Worm (Caenorhabditis elegans) whole organism, L4 larva: Measurements from ENCODE around the gene F28D1.6.
A peak's percentile ranks its signal among the peaks of the same experiment; 100 is the strongest.

Source experiments
- F37D6.2 ChIP-seq: sonication (generic microtip); optimal IDR thresholded peaks from 2 replicates; lab custom pipeline; 2016; ENCODE audit warnings: mild to moderate bottlenecking, missing genetic modification characterization, missing compliant biosample characterization
- F44E2.7 ChIP-seq: fragments of 200-800 bp; sonication (Bioruptor generic); IDR thresholded peaks from 2 replicates; pipeline ENCODE4 v2.1.2; 2022; ENCODE audit warnings: missing genetic modification characterization, missing compliant biosample characterization
- T26A8.4 ChIP-seq: fragments of 200-800 bp; sonication (Bioruptor generic); IDR thresholded peaks from 2 replicates; pipeline ENCODE4 v1.3.6; 2022; ENCODE audit warnings: missing genetic modification characterization, missing compliant biosample characterization
- Y105C5A.15 ChIP-seq: fragments of 200-800 bp; sonication (Bioruptor generic); IDR thresholded peaks from 2 replicates; pipeline ENCODE4 v1.3.6; 2022; ENCODE audit warnings: missing genetic modification characterization, missing compliant biosample characterization
- Y75B8A.6 ChIP-seq: fragments of 200-800 bp; sonication (Bioruptor generic); IDR thresholded peaks from 2 replicates; pipeline ENCODE4 v1.3.6; 2022; ENCODE audit warnings: missing genetic modification reagents, missing genetic modification characterization, missing compliant biosample characterization
- aly-2 ChIP-seq: sonication (generic microtip); optimal IDR thresholded peaks from 2 replicates; lab custom pipeline; 2018; ENCODE audit warnings: missing biosample characterization, missing genetic modification characterization
- ama-1 ChIP-seq: fragments of 150-350 bp; optimal IDR thresholded peaks from 2 replicates; lab custom pipeline; 2014; ENCODE audit warnings: inconsistent platforms, mixed read lengths
- attf-4 ChIP-seq: sonication (generic microtip); optimal IDR thresholded peaks from 3 replicates; lab custom pipeline; 2017; ENCODE audit warnings: missing biosample characterization, missing genetic modification characterization
- ceh-44 ChIP-seq: fragments of 200-800 bp; sonication (Bioruptor generic); IDR thresholded peaks from 2 replicates; pipeline ENCODE4 v1.3.6; 2022; ENCODE audit warnings: missing genetic modification reagents, missing genetic modification characterization, missing compliant biosample characterization
- ceh-62 ChIP-seq: sonication (generic microtip); optimal IDR thresholded peaks from 2 replicates; lab custom pipeline; 2017; ENCODE audit warnings: missing biosample characterization, missing genetic modification characterization
- cey-2 ChIP-seq: sonication (generic microtip); optimal IDR thresholded peaks from 3 replicates; lab custom pipeline; 2017; ENCODE audit warnings: missing genetic modification characterization, mild to moderate bottlenecking, missing compliant biosample characterization, antibody characterized with exemption, borderline replicate concordance; ENCODE audit not compliant: insufficient read depth
- ctbp-1 ChIP-seq: fragments of 200-800 bp; sonication (Bioruptor generic); IDR thresholded peaks from 2 replicates; pipeline ENCODE4 v1.3.6; 2022; ENCODE audit warnings: missing genetic modification reagents, missing genetic modification characterization, missing compliant biosample characterization
- daf-19 ChIP-seq: fragments of 200-800 bp; sonication (Bioruptor generic); conservative IDR thresholded peaks from 2 replicates; pipeline ENCODE4 v1.3.6; 2022; ENCODE audit warnings: missing genetic modification characterization, missing compliant biosample characterization
- dmd-9 ChIP-seq: fragments of 200-800 bp; sonication (Bioruptor generic); IDR thresholded peaks from 2 replicates; pipeline ENCODE4 v1.3.6; 2022; ENCODE audit warnings: missing genetic modification reagents, missing genetic modification characterization, missing compliant biosample characterization
- dve-1 ChIP-seq: sonication (generic microtip); optimal IDR thresholded peaks from 2 replicates; lab custom pipeline; 2017; ENCODE audit warnings: antibody characterized with exemption, mild to moderate bottlenecking, missing genetic modification characterization, missing compliant biosample characterization; ENCODE audit not compliant: insufficient read depth
- egl-27 ChIP-seq: sonication (generic microtip); optimal IDR thresholded peaks from 3 replicates; lab custom pipeline; 2017; ENCODE audit warnings: missing biosample characterization, missing genetic modification reagents, missing genetic modification characterization
- egl-43 ChIP-seq: fragments of 200-800 bp; sonication (Bioruptor generic); IDR thresholded peaks from 2 replicates; pipeline ENCODE4 v1.3.6; 2022; ENCODE audit warnings: missing genetic modification reagents, missing genetic modification characterization, missing compliant biosample characterization
- fkh-10 ChIP-seq: fragments of 150-350 bp; optimal IDR thresholded peaks from 2 replicates; lab custom pipeline; 2014; ENCODE audit warnings: missing biosample characterization, missing genetic modification reagents, missing genetic modification characterization
- hlh-11 ChIP-seq: fragments of 200-800 bp; sonication (Bioruptor generic); optimal IDR thresholded peaks from 2 replicates; lab custom pipeline; 2018; ENCODE audit warnings: mild to moderate bottlenecking, missing genetic modification characterization, missing compliant biosample characterization
- jun-1 ChIP-seq: fragments of 150-350 bp; optimal IDR thresholded peaks from 2 replicates; lab custom pipeline; 2014; ENCODE audit warnings: missing biosample characterization, missing genetic modification reagents, missing genetic modification characterization
- lin-1 ChIP-seq: fragments of 200-800 bp; sonication (Bioruptor generic); IDR thresholded peaks from 2 replicates; pipeline ENCODE4 v1.3.6; 2022; ENCODE audit warnings: missing genetic modification reagents, missing genetic modification characterization, missing compliant biosample characterization
- lin-13 ChIP-seq: fragments of 150-350 bp; optimal IDR thresholded peaks from 2 replicates; lab custom pipeline; 2014; ENCODE audit warnings: missing biosample characterization, missing genetic modification reagents, missing genetic modification characterization
- lin-15B ChIP-seq: fragments of 150-350 bp; sonication (generic microtip); optimal IDR thresholded peaks from 3 replicates; lab custom pipeline; 2014; ENCODE audit warnings: missing biosample characterization, missing genetic modification characterization
- lsy-2 ChIP-seq, 2 experiments: fragments of 150-350 bp in 1 of 2; sonication (generic microtip) in 1 of 2; optimal IDR thresholded peaks; 2 replicates each; lab custom pipeline; 2014 to 2017; ENCODE audit warnings: missing biosample characterization in 2 of 2, missing genetic modification characterization in 2 of 2
- madf-9 ChIP-seq: fragments of 200-800 bp; sonication (Bioruptor generic); conservative IDR thresholded peaks from 2 replicates; pipeline ENCODE4 v1.3.6; 2022; ENCODE audit warnings: missing genetic modification reagents, missing genetic modification characterization, missing compliant biosample characterization
- mdl-1 ChIP-seq, 2 experiments: fragments of 150-350 bp in 1 of 2; sonication (generic microtip) in 1 of 2; optimal IDR thresholded peaks; 2 replicates each; lab custom pipeline; 2014 to 2017; ENCODE audit warnings: missing biosample characterization in 2 of 2, missing genetic modification characterization in 2 of 2
- mes-2 ChIP-seq: sonication (generic microtip); optimal IDR thresholded peaks from 2 replicates; lab custom pipeline; 2016; ENCODE audit warnings: missing genotype, mild to moderate bottlenecking, missing genetic modification characterization, missing compliant biosample characterization; ENCODE audit not compliant: poor library complexity, severe bottlenecking
- mxl-2 ChIP-seq: fragments of 200-800 bp; sonication (Bioruptor generic); conservative IDR thresholded peaks from 2 replicates; pipeline ENCODE4 v1.3.6; 2022; ENCODE audit warnings: missing genetic modification reagents, missing genetic modification characterization, missing compliant biosample characterization
- nhr-10 ChIP-seq: fragments of 150-350 bp; optimal IDR thresholded peaks from 2 replicates; lab custom pipeline; 2014; ENCODE audit warnings: missing biosample characterization, missing genetic modification characterization
- nhr-102 ChIP-seq: sonication (generic microtip); optimal IDR thresholded peaks from 2 replicates; lab custom pipeline; 2016; ENCODE audit warnings: mild to moderate bottlenecking, missing genetic modification characterization, moderate library complexity, missing compliant biosample characterization
- nhr-11 ChIP-seq: fragments of 150-350 bp; optimal IDR thresholded peaks from 2 replicates; lab custom pipeline; 2014; ENCODE audit warnings: missing biosample characterization, missing genetic modification characterization
- nhr-25 ChIP-seq: sonication (generic microtip); optimal IDR thresholded peaks from 2 replicates; lab custom pipeline; 2017; ENCODE audit warnings: missing genetic modification characterization, mild to moderate bottlenecking, missing compliant biosample characterization, antibody characterized with exemption, moderate library complexity, borderline replicate concordance; ENCODE audit not compliant: insufficient read depth
- nhr-28 ChIP-seq: fragments of 150-350 bp; optimal IDR thresholded peaks from 2 replicates; lab custom pipeline; 2014; ENCODE audit warnings: missing biosample characterization, missing genetic modification characterization
- nhr-41 ChIP-seq: fragments of 200-800 bp; sonication (Bioruptor generic); IDR thresholded peaks from 2 replicates; pipeline ENCODE4 v1.3.6; 2022; ENCODE audit warnings: missing genetic modification reagents, missing genetic modification characterization, missing compliant biosample characterization
- nhr-76 ChIP-seq: fragments of 150-350 bp; optimal IDR thresholded peaks from 2 replicates; lab custom pipeline; 2014; ENCODE audit warnings: missing biosample characterization, missing genetic modification characterization
- nhr-77 ChIP-seq: fragments of 150-350 bp; optimal IDR thresholded peaks from 2 replicates; lab custom pipeline; 2014; ENCODE audit warnings: missing biosample characterization, missing genetic modification characterization
- saeg-2 ChIP-seq: fragments of 200-800 bp; sonication (Bioruptor generic); IDR thresholded peaks from 2 replicates; pipeline ENCODE4 v1.3.6; 2022; ENCODE audit warnings: missing genetic modification reagents, missing genetic modification characterization, missing compliant biosample characterization
- sdz-12 ChIP-seq: fragments of 200-800 bp; sonication (Bioruptor generic); optimal IDR thresholded peaks from 2 replicates; lab custom pipeline; 2018; ENCODE audit warnings: mild to moderate bottlenecking, missing genetic modification characterization, missing compliant biosample characterization
- set-16 ChIP-seq: fragments of 200-800 bp; sonication (Bioruptor generic); IDR thresholded peaks from 2 replicates; pipeline ENCODE4 v1.3.6; 2022; ENCODE audit warnings: missing genetic modification reagents, missing genetic modification characterization, missing compliant biosample characterization
- snpc-1.2 ChIP-seq: fragments of 200-800 bp; sonication (Bioruptor generic); IDR thresholded peaks from 2 replicates; pipeline ENCODE4 v1.3.6; 2022; ENCODE audit warnings: missing genetic modification reagents, missing genetic modification characterization, missing compliant biosample characterization
- snpc-4 ChIP-seq: fragments of 150-350 bp; optimal IDR thresholded peaks from 2 replicates; lab custom pipeline; 2014; ENCODE audit warnings: missing biosample characterization, missing genetic modification characterization
- spr-1 ChIP-seq: sonication (generic microtip); optimal IDR thresholded peaks from 2 replicates; lab custom pipeline; 2016; ENCODE audit warnings: mild to moderate bottlenecking, missing genetic modification characterization, missing compliant biosample characterization
- spr-3 ChIP-seq: fragments of 200-800 bp; sonication (Bioruptor generic); optimal IDR thresholded peaks from 2 replicates; lab custom pipeline; 2018; ENCODE audit warnings: mild to moderate bottlenecking, missing genetic modification characterization, missing compliant biosample characterization
- unc-62 ChIP-seq, 3 experiments: fragments of 150-350 bp in 1 of 3; sonication (generic microtip); optimal IDR thresholded peaks in 2 of 3; peaks in 1 of 3; 1 replicate in 1 of 3; 2 replicates in 2 of 3; lab custom pipeline; 2014 to 2017; ENCODE audit warnings: missing biosample characterization in 3 of 3, missing genetic modification characterization in 3 of 3, missing genetic modification reagents in 3 of 3, missing genotype in 1 of 3
- vab-7 ChIP-seq: fragments of 200-800 bp; sonication (Bioruptor generic); IDR thresholded peaks from 2 replicates; pipeline ENCODE4 v1.3.6; 2022; ENCODE audit warnings: missing genetic modification reagents, missing genetic modification characterization, missing compliant biosample characterization
- zfp-2 ChIP-seq: sonication (generic microtip); optimal IDR thresholded peaks from 2 replicates; lab custom pipeline; 2016; ENCODE audit warnings: mild to moderate bottlenecking, missing genetic modification characterization, missing compliant biosample characterization
- zfp-3 ChIP-seq: fragments of 200-800 bp; sonication (Bioruptor generic); conservative IDR thresholded peaks from 2 replicates; pipeline ENCODE4 v1.3.6; 2022; ENCODE audit warnings: missing genetic modification reagents, missing genetic modification characterization, missing compliant biosample characterization
- ztf-11 ChIP-seq: fragments of 150-350 bp; optimal IDR thresholded peaks from 2 replicates; lab custom pipeline; 2014; ENCODE audit warnings: missing biosample characterization, missing genetic modification characterization
- ztf-7 ChIP-seq: fragments of 150-350 bp; optimal IDR thresholded peaks from 2 replicates; lab custom pipeline; 2014; ENCODE audit warnings: missing biosample characterization, missing genetic modification characterization

F28D1.6 gene

ce11 chrIV:12391003-12391637 lies 6.2 kb upstream of the F28D1.6 start, which contains the start of the genes rps-23 and dpm-3 (continued):
- TF ChIP-seq lin-13 (GFP tag; lab: Kevin White, UChicago) = peak; percentile 96
- peak; percentile 96 for TF ChIP-seq ztf-7 (tag; lab: Kevin White, UChicago)
- peak; percentile 83 for TF ChIP-seq zfp-3 (GFP tag; lab: Robert Waterston, UW)
- TF ChIP-seq saeg-2 (GFP tag; lab: Robert Waterston, UW) = peak; percentile 59; the same call in 1 of the 2 replicates
- peak; percentile 94 for TF ChIP-seq dve-1 (tag; lab: Kevin White, UChicago)
- TF ChIP-seq dmd-9 (GFP tag; lab: Robert Waterston, UW) = peak; percentile 97
- TF ChIP-seq ctbp-1 (GFP tag; lab: Robert Waterston, UW) = peak; percentile 58; the same call in 1 of the 2 replicates
- TF ChIP-seq nhr-76 (tag; lab: Kevin White, UChicago) = peak; percentile 29
- TF ChIP-seq jun-1 (tag; lab: Kevin White, UChicago) = peak; percentile 51
- TF ChIP-seq egl-27 (tag; lab: Kevin White, UChicago) = no peak
- TF ChIP-seq ceh-44 (GFP tag; lab: Robert Waterston, UW) = peak; percentile 90
- peak; percentile 82 for TF ChIP-seq ama-1
- TF ChIP-seq spr-1 (tag; lab: Kevin White, UChicago) = peak; percentile 61
- TF ChIP-seq nhr-102 (tag; lab: Kevin White, UChicago) = peak; percentile 88
- peak; percentile 91 for TF ChIP-seq madf-9
- TF ChIP-seq F44E2.7 (GFP tag; lab: Robert Waterston, UW) = no peak; the same call in 1 of the 2 replicates
- peak; percentile 93 for TF ChIP-seq nhr-11 (tag; lab: Kevin White, UChicago)
- peak; percentile 89 for TF ChIP-seq nhr-25 (tag; lab: Kevin White, UChicago)
- peak; percentile 78 for TF ChIP-seq fkh-10
- TF ChIP-seq mes-2 (tag; lab: Kevin White, UChicago) = peak; percentile 99
- no peak for TF ChIP-seq nhr-10
- TF ChIP-seq hlh-11 (tag; lab: Kevin White, UChicago) = peak; percentile 97
- 0 out of 2 replicates have a peak, but pooled peaks have one; percentile 58 for TF ChIP-seq mxl-2 (GFP tag; lab: Robert Waterston, UW)
- TF ChIP-seq spr-3 (GFP tag; lab: Kevin White, UChicago) = peak; percentile 61
- TF ChIP-seq daf-19 (GFP tag; lab: Robert Waterston, UW) = peak; percentile 43; the same call in 1 of the 2 replicates
- no peak for TF ChIP-seq aly-2 (tag; lab: Kevin White, UChicago)
- TF ChIP-seq Y105C5A.15 (GFP tag; lab: Robert Waterston, UW) = peak; percentile 39; the same call in 1 of the 2 replicates
- TF ChIP-seq zfp-2 = peak; percentile 89
- TF ChIP-seq snpc-1.2 (GFP tag; lab: Robert Waterston, UW) = peak; percentile 90
- no peak for TF ChIP-seq attf-4 (tag; lab: Kevin White, UChicago)
- TF ChIP-seq sdz-12 (GFP tag; lab: Kevin White, UChicago) = peak; percentile 93
- no peak for TF ChIP-seq nhr-41 (GFP tag; lab: Robert Waterston, UW)
- peak in 1 of 2 experiments; percentile 87 for TF ChIP-seq unc-62 (GFP tag; optimal IDR thresholded peaks at IDR 0.05 in 1 of 2; lab: Kevin White, UChicago)
- no peak for TF ChIP-seq unc-62 (tag; optimal IDR thresholded peaks at IDR 0.05; lab: Kevin White, UChicago)
- TF ChIP-seq Y75B8A.6 (GFP tag; lab: Robert Waterston, UW) = 0 out of 2 replicates have a peak, but pooled peaks have one; percentile 23
- peak; percentile 29 to 67 for TF ChIP-seq mdl-1 (tag; optimal IDR thresholded peaks at IDR 0.05; lab: Kevin White, UChicago)
- peak; percentile 92 for TF ChIP-seq T26A8.4
- TF ChIP-seq set-16 (GFP tag; lab: Robert Waterston, UW) = 0 out of 2 replicates have a peak, but pooled peaks have one; percentile 27
- no peak for TF ChIP-seq ceh-62
- peak; percentile 98 to 100 for TF ChIP-seq lsy-2 (tag; optimal IDR thresholded peaks at IDR 0.05; lab: Kevin White, UChicago)
- TF ChIP-seq nhr-77 (tag; lab: Kevin White, UChicago) = peak; percentile 96
- TF ChIP-seq cey-2 (tag; lab: Kevin White, UChicago) = no peak
- TF ChIP-seq ztf-11 (tag; lab: Kevin White, UChicago) = no peak
- TF ChIP-seq egl-43 (GFP tag; lab: Robert Waterston, UW) = peak; percentile 62; the same call in 1 of the 2 replicates
- TF ChIP-seq lin-15B (tag; lab: Kevin White, UChicago) = peak; percentile 81
- TF ChIP-seq nhr-28 (tag; lab: Kevin White, UChicago) = peak; percentile 85
- TF ChIP-seq F37D6.2 (tag; lab: Kevin White, UChicago) = peak; percentile 76
- TF ChIP-seq lin-1 = peak; percentile 85
- peak; percentile 86 for TF ChIP-seq vab-7 (GFP tag; lab: Robert Waterston, UW)
- TF ChIP-seq snpc-4 (tag; lab: Kevin White, UChicago) = peak; percentile 45
